Worm (Caenorhabditis elegans) whole organism, L1 larva: Measurements from ENCODE around the gene nhr-88.

Experiments
- ces-1 ChIP-seq: fragments of 150-350 bp; optimal IDR thresholded peaks from 2 replicates; lab custom pipeline; 2014; ENCODE audit warnings: missing biosample characterization, missing genetic modification reagents, missing genetic modification characterization
- dpl-1 ChIP-seq, 3 experiments: fragments of 150-350 bp in 2 of 3; sonication (generic microtip) in 1 of 3; optimal IDR thresholded peaks; 2 replicates each; lab custom pipeline; 2014 to 2017; ENCODE audit warnings: missing biosample characterization in 3 of 3, missing genetic modification characterization in 3 of 3, missing genetic modification reagents in 3 of 3
- efl-1 ChIP-seq, 4 experiments: fragments of 150-350 bp; optimal IDR thresholded peaks in 3 of 4; peaks in 1 of 4; 1 replicate in 1 of 4; 2 replicates in 3 of 4; lab custom pipeline; 2014; ENCODE audit warnings: missing biosample characterization in 2 of 4, missing genetic modification characterization in 2 of 4, missing genetic modification reagents in 2 of 4
- lin-13 ChIP-seq: fragments of 150-350 bp; optimal IDR thresholded peaks from 2 replicates; lab custom pipeline; 2014; ENCODE audit warnings: missing biosample characterization, missing genetic modification reagents, missing genetic modification characterization
- lin-14 ChIP-seq: fragments of 200-800 bp; sonication (Bioruptor generic); optimal IDR thresholded peaks from 2 replicates; lab custom pipeline; 2018; ENCODE audit warnings: mild to moderate bottlenecking, missing genetic modification characterization, moderate library complexity, missing compliant biosample characterization
- lin-15B ChIP-seq: fragments of 150-350 bp; sonication (generic microtip); optimal IDR thresholded peaks from 3 replicates; lab custom pipeline; 2014; ENCODE audit warnings: missing biosample characterization, missing genetic modification characterization
- lin-39 ChIP-seq: fragments of 150-350 bp; optimal IDR thresholded peaks from 2 replicates; lab custom pipeline; 2014; ENCODE audit warnings: missing biosample characterization, missing genetic modification reagents, missing genetic modification characterization
- lsy-2 ChIP-seq, 2 experiments: fragments of 150-350 bp; optimal IDR thresholded peaks; 2 replicates each; lab custom pipeline; 2014; ENCODE audit warnings: missing biosample characterization in 2 of 2, missing genetic modification characterization in 2 of 2
- mep-1 ChIP-seq: fragments of 150-350 bp; optimal IDR thresholded peaks from 2 replicates; lab custom pipeline; 2014; ENCODE audit warnings: missing biosample characterization, missing genetic modification characterization
- pqm-1 ChIP-seq: sonication (generic microtip); optimal IDR thresholded peaks from 3 replicates; lab custom pipeline; 2017; ENCODE audit warnings: missing biosample characterization, missing genetic modification characterization
- vab-15 ChIP-seq: sonication (generic microtip); optimal IDR thresholded peaks from 2 replicates; lab custom pipeline; 2017; ENCODE audit warnings: missing genotype, mild to moderate bottlenecking, missing genetic modification characterization, missing compliant biosample characterization

ce11 chrII:3000535-3001264, 24.3 kb downstream of the nhr-88 start, which contains the start of gene lido-9:
- no peak for TF ChIP-seq lin-15B (tag; lab: Kevin White, UChicago)
- TF ChIP-seq dpl-1 (GFP tag; optimal IDR thresholded peaks at IDR 0.05; lab: Kevin White, UChicago), result no peak
- TF ChIP-seq mep-1 (tag; lab: Kevin White, UChicago), result no peak
- no peak for TF ChIP-seq lin-14 (GFP tag; lab: Kevin White, UChicago)
- no peak for TF ChIP-seq vab-15
- no peak for TF ChIP-seq lin-39
- no peak for TF ChIP-seq lin-13 (GFP tag; lab: Kevin White, UChicago)
- no peak for TF ChIP-seq efl-1 (optimal IDR thresholded peaks at IDR 0.05; lab: Kevin White, UChicago)
- no peak for TF ChIP-seq efl-1 (GFP tag; optimal IDR thresholded peaks at IDR 0.05 in 1 of 2; lab: Kevin White, UChicago)
- no peak for TF ChIP-seq lsy-2 (tag; optimal IDR thresholded peaks at IDR 0.05; lab: Kevin White, UChicago)
- no peak for TF ChIP-seq pqm-1 (tag; lab: Kevin White, UChicago)
- no peak for TF ChIP-seq ces-1
